Fruit fly (Drosophila melanogaster) whole organism, embryonic: ENCODE results near the gene CG7991.
A peak's percentile ranks its signal among the peaks of the same experiment; 100 is the strongest.

Experiments used
- BEAF-32 ChIP-seq: fragments of 200-800 bp; sonication (Bioruptor generic); optimal IDR thresholded peaks from 3 replicates; lab custom pipeline; 2017; ENCODE audit warnings: missing biosample characterization, missing genetic modification characterization, mild to moderate bottlenecking, moderate library complexity, missing genetic modification reagents
- C15 ChIP-seq: fragments of 200-800 bp; sonication (Bioruptor generic); IDR thresholded peaks from 3 replicates; pipeline ENCODE4 v1.3.6; 2022; ENCODE audit warnings: missing biosample characterization, missing genetic modification characterization
- CG10274 ChIP-seq: fragments of 200-800 bp; sonication (Bioruptor generic); optimal IDR thresholded peaks from 3 replicates; lab custom pipeline; 2017; ENCODE audit warnings: missing biosample characterization, mild to moderate bottlenecking, missing genetic modification characterization
- CG10959 ChIP-seq: fragments of 200-800 bp; sonication (Bioruptor generic); IDR thresholded peaks from 2 replicates; pipeline ENCODE4 v1.3.6; 2022; ENCODE audit warnings: missing biosample characterization, missing genetic modification characterization
- CG12155 ChIP-seq: fragments of 200-800 bp; sonication (Bioruptor generic); optimal IDR thresholded peaks from 3 replicates; lab custom pipeline; 2016; ENCODE audit warnings: missing biosample characterization, missing genetic modification characterization
- CG13624 ChIP-seq: fragments of 200-800 bp; sonication (Bioruptor generic); optimal IDR thresholded peaks from 2 replicates; lab custom pipeline; 2016; ENCODE audit warnings: missing biosample characterization, missing genetic modification characterization
- CG16813 ChIP-seq: fragments of 200-800 bp; sonication (Bioruptor generic); IDR thresholded peaks from 3 replicates; pipeline ENCODE4 v1.3.6; 2022; ENCODE audit warnings: missing biosample characterization, missing genetic modification characterization; ENCODE audit not compliant: partially characterized antibody
- CG17829 ChIP-seq: fragments of 200-800 bp; optimal IDR thresholded peaks from 2 replicates; lab custom pipeline; 2019; ENCODE audit warnings: missing biosample characterization, mild to moderate bottlenecking, missing genetic modification characterization, moderate library complexity
- CG1792 ChIP-seq: fragments of 200-800 bp; sonication (Bioruptor generic); optimal IDR thresholded peaks from 2 replicates; lab custom pipeline; 2016; ENCODE audit warnings: missing biosample characterization, missing genetic modification characterization
- CG18262 ChIP-seq: fragments of 200-800 bp; optimal IDR thresholded peaks from 3 replicates; lab custom pipeline; 2019; ENCODE audit warnings: missing biosample characterization, mild to moderate bottlenecking, missing genetic modification characterization, moderate library complexity
- CG18619 ChIP-seq: fragments of 200-800 bp; sonication (Bioruptor generic); optimal IDR thresholded peaks from 3 replicates; lab custom pipeline; 2017; ENCODE audit warnings: missing biosample characterization, mild to moderate bottlenecking, missing genetic modification characterization
- CG18764 ChIP-seq: fragments of 200-800 bp; sonication (Bioruptor generic); optimal IDR thresholded peaks from 3 replicates; lab custom pipeline; 2016; ENCODE audit warnings: missing biosample characterization, missing genetic modification characterization
- CG3163 ChIP-seq: fragments of 200-800 bp; sonication (Bioruptor generic); optimal IDR thresholded peaks from 3 replicates; lab custom pipeline; 2016; ENCODE audit warnings: missing biosample characterization, missing genetic modification characterization
- CG32772 ChIP-seq: fragments of 200-800 bp; sonication (Bioruptor generic); IDR thresholded peaks from 2 replicates; pipeline ENCODE4 v1.3.6; 2022; ENCODE audit warnings: missing biosample characterization, missing genetic modification characterization
- CG33213 ChIP-seq: fragments of 200-800 bp; sonication (Bioruptor generic); optimal IDR thresholded peaks from 3 replicates; lab custom pipeline; 2016; ENCODE audit warnings: missing biosample characterization, missing genetic modification characterization
- CG3726 ChIP-seq: fragments of 200-800 bp; sonication (Bioruptor generic); IDR thresholded peaks from 3 replicates; pipeline ENCODE4, ENCODE4 v1.3.6; 2022; ENCODE audit warnings: missing biosample characterization, missing genetic modification characterization
- CG42726 ChIP-seq: fragments of 200-800 bp; sonication (Bioruptor generic); IDR thresholded peaks from 2 replicates; pipeline ENCODE4 v1.3.6; 2022; ENCODE audit warnings: missing biosample characterization, missing genetic modification characterization; ENCODE audit not compliant: partially characterized antibody
- CG8281 ChIP-seq: fragments of 200-800 bp; sonication (Bioruptor generic); optimal IDR thresholded peaks from 2 replicates; lab custom pipeline; 2018; ENCODE audit warnings: missing biosample characterization, mild to moderate bottlenecking, missing genetic modification characterization, moderate library complexity
- CG9215 ChIP-seq: fragments of 200-800 bp; sonication (Bioruptor generic); IDR thresholded peaks from 2 replicates; pipeline ENCODE4 v1.3.6; 2022; ENCODE audit warnings: missing biosample characterization, missing genetic modification characterization
- CG9876 ChIP-seq: fragments of 200-800 bp; sonication (Bioruptor generic); optimal IDR thresholded peaks from 2 replicates; lab custom pipeline; 2016; ENCODE audit warnings: missing biosample characterization, missing genetic modification characterization
- CrebB ChIP-seq: fragments of 200-800 bp; sonication (Bioruptor generic); optimal IDR thresholded peaks from 3 replicates; lab custom pipeline; 2018; ENCODE audit warnings: missing biosample characterization, mild to moderate bottlenecking, missing genetic modification characterization
- Deaf1 ChIP-seq: fragments of 200-800 bp; optimal IDR thresholded peaks from 3 replicates; lab custom pipeline; 2019; ENCODE audit warnings: missing biosample characterization, mild to moderate bottlenecking, missing genetic modification characterization, moderate library complexity
- Dll ChIP-seq: fragments of 200-800 bp; sonication (Bioruptor generic); IDR thresholded peaks from 4 replicates; pipeline ENCODE4 v1.3.6; 2022; ENCODE audit warnings: missing biosample characterization, missing genetic modification characterization; ENCODE audit not compliant: partially characterized antibody
- Hr39 ChIP-seq: fragments of >200 bp; optimal IDR thresholded peaks from 2 replicates; lab custom pipeline; 2017
- Lpt ChIP-seq: fragments of >200 bp; optimal IDR thresholded peaks from 2 replicates; lab custom pipeline; 2018; ENCODE audit warnings: missing biosample characterization, missing genetic modification characterization
- MESR4 ChIP-seq: fragments of 200-800 bp; sonication (Bioruptor generic); optimal IDR thresholded peaks from 2 replicates; lab custom pipeline; 2018; ENCODE audit warnings: missing biosample characterization, mild to moderate bottlenecking, missing genetic modification characterization, moderate library complexity
- MTF-1 ChIP-seq: fragments of 200-800 bp; sonication (Bioruptor generic); optimal IDR thresholded peaks from 2 replicates; lab custom pipeline; 2018; ENCODE audit warnings: missing biosample characterization, mild to moderate bottlenecking, missing genetic modification characterization, borderline replicate concordance
- Max ChIP-seq: fragments of 200-800 bp; sonication (Bioruptor generic); optimal IDR thresholded peaks from 2 replicates; lab custom pipeline; 2016; ENCODE audit warnings: missing biosample characterization, mild to moderate bottlenecking, missing genetic modification characterization
- Med ChIP-seq: fragments of 200-800 bp; sonication (Bioruptor generic); peaks from one replicate; lab custom pipeline; 2016; ENCODE audit warnings: missing biosample characterization, missing genetic modification characterization, mild to moderate bottlenecking, inconsistent platforms, moderate library complexity
- NC2α ChIP-seq: fragments of 200-800 bp; sonication (Bioruptor generic); optimal IDR thresholded peaks from 2 replicates; lab custom pipeline; 2016; ENCODE audit warnings: missing biosample characterization, missing genetic modification characterization
- Spps ChIP-seq: fragments of 200-800 bp; sonication (Bioruptor generic); optimal IDR thresholded peaks from 2 replicates; lab custom pipeline; 2018; ENCODE audit warnings: missing biosample characterization, mild to moderate bottlenecking, missing genetic modification characterization
- Taf1 ChIP-seq: fragments of 200-800 bp; sonication (Bioruptor generic); IDR thresholded peaks from 2 replicates; pipeline ENCODE4 v1.3.6; 2022; ENCODE audit warnings: missing biosample characterization, missing genetic modification characterization
- Trl ChIP-seq, 3 experiments: fragments of >200 bp in 2 of 3; fragments of 200-800 bp in 1 of 3; sonication (Bioruptor generic) in 1 of 3; optimal IDR thresholded peaks; 2 replicates in 1 of 3; 3 replicates in 2 of 3; lab custom pipeline; 2016 to 2017; ENCODE audit warnings: missing biosample characterization in 1 of 3, missing genetic modification characterization in 1 of 3
- Xbp1 ChIP-seq: fragments of 200-800 bp; sonication (Bioruptor generic); optimal IDR thresholded peaks from 3 replicates; lab custom pipeline; 2016; ENCODE audit warnings: missing biosample characterization, mild to moderate bottlenecking, missing genetic modification characterization
- btn ChIP-seq: fragments of 200-800 bp; sonication (Bioruptor generic); optimal IDR thresholded peaks from 2 replicates; lab custom pipeline; 2016; ENCODE audit warnings: missing biosample characterization, missing genetic modification characterization
- dm ChIP-seq: fragments of 200-800 bp; sonication (Bioruptor generic); optimal IDR thresholded peaks from 3 replicates; lab custom pipeline; 2016; ENCODE audit warnings: missing biosample characterization, missing genetic modification characterization
- dmrt99B ChIP-seq: fragments of 200-800 bp; sonication (Bioruptor generic); optimal IDR thresholded peaks from 2 replicates; lab custom pipeline; 2018; ENCODE audit warnings: missing biosample characterization, mild to moderate bottlenecking, missing genetic modification characterization, moderate library complexity
- dpn ChIP-seq, 2 experiments: fragments of 200-800 bp; sonication (Bioruptor generic); optimal IDR thresholded peaks; 3 replicates each; lab custom pipeline; 2016; ENCODE audit warnings: missing biosample characterization in 2 of 2, missing genetic modification characterization in 2 of 2
- ftz-f1 ChIP-seq: fragments of 200-800 bp; sonication (Bioruptor generic); optimal IDR thresholded peaks from 2 replicates; lab custom pipeline; 2016; ENCODE audit warnings: missing biosample characterization, missing genetic modification characterization
- insv ChIP-seq, 2 experiments: fragments of 200-800 bp; sonication (Bioruptor generic); optimal IDR thresholded peaks; 3 replicates each; lab custom pipeline; 2016 to 2018; ENCODE audit warnings: missing biosample characterization in 2 of 2, missing genetic modification characterization in 2 of 2
- jing ChIP-seq: fragments of 200-800 bp; sonication (Bioruptor generic); optimal IDR thresholded peaks from 2 replicates; lab custom pipeline; 2018; ENCODE audit warnings: missing biosample characterization, mild to moderate bottlenecking, missing genetic modification characterization
- kah ChIP-seq: fragments of 200-800 bp; sonication (Bioruptor generic); optimal IDR thresholded peaks from 2 replicates; lab custom pipeline; 2018; ENCODE audit warnings: missing biosample characterization, mild to moderate bottlenecking, missing genetic modification characterization
- kay ChIP-seq: fragments of 200-800 bp; sonication (Bioruptor generic); optimal IDR thresholded peaks from 2 replicates; lab custom pipeline; 2016; ENCODE audit warnings: missing biosample characterization, missing genetic modification characterization
- kni ChIP-seq: fragments of 200-800 bp; sonication (Bioruptor generic); optimal IDR thresholded peaks from 3 replicates; lab custom pipeline; 2017; ENCODE audit warnings: mild to moderate bottlenecking, missing biosample characterization, missing genetic modification reagents, missing genetic modification characterization
- odd ChIP-seq: fragments of 200-800 bp; sonication (Bioruptor generic); optimal IDR thresholded peaks from 2 replicates; lab custom pipeline; 2017; ENCODE audit warnings: missing biosample characterization, mild to moderate bottlenecking, missing genetic modification characterization
- pzg ChIP-seq: fragments of 200-800 bp; sonication (Bioruptor generic); optimal IDR thresholded peaks from 3 replicates; lab custom pipeline; 2018; ENCODE audit warnings: missing biosample characterization, mild to moderate bottlenecking, missing genetic modification characterization, moderate library complexity
- slbo ChIP-seq: fragments of 200-800 bp; sonication (Bioruptor generic); IDR thresholded peaks from 2 replicates; pipeline ENCODE4 v1.3.6; 2022; ENCODE audit warnings: missing biosample characterization, missing genetic modification characterization
- sug ChIP-seq: fragments of 200-800 bp; optimal IDR thresholded peaks from 2 replicates; lab custom pipeline; 2019; ENCODE audit warnings: missing biosample characterization, mild to moderate bottlenecking, missing genetic modification characterization, moderate library complexity
- toy ChIP-seq: fragments of 200-800 bp; sonication (Bioruptor generic); IDR thresholded peaks from 2 replicates; pipeline ENCODE4 v1.3.6; 2022; ENCODE audit warnings: missing biosample characterization, missing genetic modification characterization

Gene CG7991

dm6 chr3L:1644920-1645567 is 29.5 kb upstream of the CG7991 start, which contains the start of the genes alphaCOP and CG13919 (continued):
- TF ChIP-seq CG10959 (GFP tag; lab: Robert Waterston, UW) (peak; percentile 79), toy (GFP tag; lab: Robert Waterston, UW) (peak; percentile 92), kni (GFP tag; lab: Kevin White, UChicago) (peak; percentile 67), CG18262 (tag; lab: Kevin White, UChicago) (peak; percentile 95), CG8281 (peak; percentile 82), jing (GFP tag; lab: Kevin White, UChicago) (peak; percentile 90), dm (peak; percentile 82), CG3726 (GFP tag; lab: Robert Waterston, UW) (peak; percentile 93), CG1792 (peak; percentile 75), CG18764 (GFP tag; lab: Kevin White, UChicago) (peak; percentile 88), MTF-1 (GFP tag; lab: Kevin White, UChicago) (peak; percentile 83), CG3163 (GFP tag; lab: Kevin White, UChicago) (peak; percentile 60), CG13624 (GFP tag; lab: Kevin White, UChicago) (peak; percentile 97), NC2α (GFP tag; lab: Kevin White, UChicago) (peak; percentile 75), CG12155 (GFP tag; lab: Kevin White, UChicago) (peak; percentile 96), CG16813 (GFP tag; lab: Robert Waterston, UW) (0 out of 3 replicates have a peak, but pooled peaks have one; percentile 9), insv (GFP tag; optimal IDR thresholded peaks at IDR 0.05; lab: Kevin White, UChicago) (peak in 1 of 2 experiments; percentile 65), kah (GFP tag; lab: Kevin White, UChicago) (peak; percentile 83), Deaf1 (tag; lab: Kevin White, UChicago) (peak; percentile 77), CG42726 (no peak), CG9215 (GFP tag; lab: Robert Waterston, UW) (peak; percentile 95), CG32772 (GFP tag; lab: Robert Waterston, UW) (peak; percentile 96), Lpt (no peak), C15 (GFP tag; lab: Robert Waterston, UW) (peak; percentile 91), Trl (optimal IDR thresholded peaks at IDR 0.05; lab: Kevin White, UChicago) (no peak), Trl (GFP tag; optimal IDR thresholded peaks at IDR 0.05; lab: Kevin White, UChicago) (peak; percentile 92), dmrt99B (tag; lab: Kevin White, UChicago) (peak; percentile 96), kay (peak; percentile 91), odd (GFP tag; lab: Kevin White, UChicago) (peak; percentile 90), btn (GFP tag; lab: Kevin White, UChicago) (peak; percentile 56), CG18619 (peak; percentile 94), Med (GFP tag; lab: Kevin White, UChicago) (peak; percentile 99), Spps (tag; lab: Kevin White, UChicago) (peak; percentile 91), dpn (GFP tag; optimal IDR thresholded peaks at IDR 0.05; lab: Kevin White, UChicago) (peak; percentile 95 to 98), CG10274 (GFP tag; lab: Kevin White, UChicago) (peak; percentile 61), sug (peak; percentile 94), CrebB (tag; lab: Kevin White, UChicago) (peak; percentile 95), ftz-f1 (GFP tag; lab: Kevin White, UChicago) (peak; percentile 39)

- TF ChIP-seq BEAF-32 (GFP tag; lab: Kevin White, UChicago) (peak; percentile 39), CG9876 (GFP tag; lab: Kevin White, UChicago) (no peak), Med (GFP tag; lab: Kevin White, UChicago) (peak; percentile 94), Xbp1 (GFP tag; lab: Kevin White, UChicago) (peak; percentile 68), slbo (GFP tag; lab: Robert Waterston, UW) (peak; percentile 75), CG17829 (tag; lab: Kevin White, UChicago) (peak; percentile 3), Dll (GFP tag; lab: Robert Waterston, UW) (0 out of 4 replicates have a peak, but pooled peaks have one; percentile 19), pzg (GFP tag; lab: Kevin White, UChicago) (peak; percentile 93), MESR4 (peak; percentile 78), CG33213 (GFP tag; lab: Kevin White, UChicago) (peak; percentile 38), Hr39 (lab: Kevin White, UChicago) (no peak), Max (GFP tag; lab: Kevin White, UChicago) (peak; percentile 13), Taf1 (GFP tag; lab: Robert Waterston, UW) (no peak)
Observed at dm6 chr3L:1647276-1647919, 27.1 kb upstream of the CG7991 start, which contains the start of the genes CG17249 and Bro. CG17249 (minus strand) TSS chr3L:1647464. Bro (plus strand) TSS chr3L:1647869.
